Fruit fly (Drosophila melanogaster) whole organism, embryonic: ENCODE results near the gene CG10694.

ENCODE experiments used
- Abd-B ChIP-seq: fragments of 200-800 bp; sonication (Bioruptor generic); optimal IDR thresholded peaks from 2 replicates; lab custom pipeline; 2018; ENCODE audit warnings: missing biosample characterization, mild to moderate bottlenecking, missing genetic modification characterization, moderate library complexity
- Antp ChIP-seq: fragments of 200-800 bp; sonication (Bioruptor generic); optimal IDR thresholded peaks from 3 replicates; lab custom pipeline; 2016; ENCODE audit warnings: missing biosample characterization, missing genetic modification characterization
- BEAF-32 ChIP-seq: fragments of 200-800 bp; sonication (Bioruptor generic); optimal IDR thresholded peaks from 3 replicates; lab custom pipeline; 2017; ENCODE audit warnings: missing biosample characterization, missing genetic modification characterization, mild to moderate bottlenecking, moderate library complexity, missing genetic modification reagents
- BtbVII ChIP-seq: fragments of 200-800 bp; sonication (Bioruptor generic); optimal IDR thresholded peaks from 3 replicates; lab custom pipeline; 2017; ENCODE audit warnings: missing biosample characterization, mild to moderate bottlenecking, missing genetic modification characterization
- CG10267 ChIP-seq: fragments of 200-800 bp; sonication (Bioruptor generic); optimal IDR thresholded peaks from 2 replicates; lab custom pipeline; 2018; ENCODE audit warnings: missing biosample characterization, mild to moderate bottlenecking, missing genetic modification characterization, moderate library complexity
- CG10321 ChIP-seq: fragments of 200-800 bp; sonication (Bioruptor generic); IDR thresholded peaks from 2 replicates; pipeline ENCODE4 v1.3.6; 2022; ENCODE audit warnings: missing biosample characterization, missing genetic modification characterization
- CG10654 ChIP-seq: fragments of 200-800 bp; sonication (Bioruptor generic); optimal IDR thresholded peaks from 2 replicates; lab custom pipeline; 2016; ENCODE audit warnings: missing biosample characterization, missing genetic modification characterization
- CG12155 ChIP-seq: fragments of 200-800 bp; sonication (Bioruptor generic); optimal IDR thresholded peaks from 3 replicates; lab custom pipeline; 2016; ENCODE audit warnings: missing biosample characterization, missing genetic modification characterization
- CG12942 ChIP-seq: fragments of 200-800 bp; sonication (Bioruptor generic); optimal IDR thresholded peaks from 3 replicates; lab custom pipeline; 2016; ENCODE audit warnings: missing biosample characterization, missing genetic modification characterization
- CG13123 ChIP-seq: fragments of 200-800 bp; sonication (Bioruptor generic); optimal IDR thresholded peaks from 2 replicates; lab custom pipeline; 2016; ENCODE audit warnings: missing biosample characterization, missing genetic modification characterization
- CG13296 ChIP-seq: fragments of 200-800 bp; sonication (Bioruptor generic); optimal IDR thresholded peaks from 3 replicates; lab custom pipeline; 2018; ENCODE audit warnings: missing biosample characterization, mild to moderate bottlenecking, missing genetic modification characterization
- CG17186 ChIP-seq: fragments of 200-800 bp; sonication (Bioruptor generic); optimal IDR thresholded peaks from 3 replicates; lab custom pipeline; 2017; ENCODE audit warnings: missing biosample characterization, missing genetic modification reagents, missing genetic modification characterization
- CG17361 ChIP-seq: fragments of 200-800 bp; sonication (Bioruptor generic); IDR thresholded peaks from 3 replicates; pipeline ENCODE4 v1.3.6; 2022; ENCODE audit warnings: missing biosample characterization, missing genetic modification characterization
- CG2120 ChIP-seq: fragments of 200-800 bp; sonication (Bioruptor generic); optimal IDR thresholded peaks from 3 replicates; lab custom pipeline; 2016; ENCODE audit warnings: missing biosample characterization, missing genetic modification characterization
- CG3847 ChIP-seq: fragments of 200-800 bp; sonication (Bioruptor generic); IDR thresholded peaks from 2 replicates; pipeline ENCODE4 v1.3.6; 2022; ENCODE audit warnings: missing biosample characterization, missing genetic modification characterization
- CG3995 ChIP-seq: fragments of 200-800 bp; sonication (Bioruptor generic); optimal IDR thresholded peaks from 3 replicates; lab custom pipeline; 2016; ENCODE audit warnings: missing biosample characterization, missing genetic modification characterization
- CG8478 ChIP-seq: fragments of >200 bp; optimal IDR thresholded peaks from 2 replicates; lab custom pipeline; 2018
- CG8944 ChIP-seq: fragments of 200-800 bp; sonication (Bioruptor generic); optimal IDR thresholded peaks from 3 replicates; lab custom pipeline; 2016; ENCODE audit warnings: missing biosample characterization, missing genetic modification characterization
- CTCF ChIP-seq: fragments of 200-800 bp; sonication (Bioruptor generic); optimal IDR thresholded peaks from 2 replicates; lab custom pipeline; 2017; ENCODE audit warnings: missing biosample characterization, mild to moderate bottlenecking, missing genetic modification characterization, moderate library complexity
- Deaf1 ChIP-seq: fragments of 200-800 bp; optimal IDR thresholded peaks from 3 replicates; lab custom pipeline; 2019; ENCODE audit warnings: missing biosample characterization, mild to moderate bottlenecking, missing genetic modification characterization, moderate library complexity
- Fer3 ChIP-seq: fragments of 200-800 bp; sonication (Bioruptor generic); optimal IDR thresholded peaks from 2 replicates; lab custom pipeline; 2018; ENCODE audit warnings: missing biosample characterization, mild to moderate bottlenecking, missing genetic modification characterization, moderate library complexity
- Gug ChIP-seq: fragments of 200-800 bp; sonication (Bioruptor generic); IDR thresholded peaks from 4 replicates; pipeline ENCODE4 v1.3.6; 2022; ENCODE audit warnings: missing biosample characterization, missing genetic modification characterization
- Hr39 ChIP-seq: fragments of >200 bp; optimal IDR thresholded peaks from 2 replicates; lab custom pipeline; 2017
- Hr51 ChIP-seq, 2 experiments: fragments of 200-800 bp; sonication (Bioruptor generic); optimal IDR thresholded peaks; 2 replicates in 1 of 2; 3 replicates in 1 of 2; lab custom pipeline; 2016 to 2018; ENCODE audit warnings: missing biosample characterization in 2 of 2, missing genetic modification characterization in 2 of 2, mild to moderate bottlenecking in 1 of 2, moderate library complexity in 1 of 2
- Jarid2 ChIP-seq: fragments of 200-800 bp; sonication (Bioruptor generic); optimal IDR thresholded peaks from 3 replicates; lab custom pipeline; 2017; ENCODE audit warnings: mild to moderate bottlenecking, missing biosample characterization, missing genetic modification reagents, missing genetic modification characterization
- Lim3 ChIP-seq: fragments of 200-800 bp; sonication (Bioruptor generic); IDR thresholded peaks from 2 replicates; pipeline ENCODE4 v1.3.6; 2022; ENCODE audit warnings: missing biosample characterization, missing genetic modification characterization
- MTF-1 ChIP-seq: fragments of 200-800 bp; sonication (Bioruptor generic); optimal IDR thresholded peaks from 2 replicates; lab custom pipeline; 2018; ENCODE audit warnings: missing biosample characterization, mild to moderate bottlenecking, missing genetic modification characterization, borderline replicate concordance
- Poxn ChIP-seq: fragments of 200-800 bp; sonication (Bioruptor generic); IDR thresholded peaks from 2 replicates; pipeline ENCODE4 v1.3.6; 2022; ENCODE audit warnings: missing biosample characterization, missing genetic modification characterization
- Sox102F ChIP-seq: fragments of 200-800 bp; sonication (Bioruptor generic); optimal IDR thresholded peaks from 2 replicates; lab custom pipeline; 2018; ENCODE audit warnings: missing biosample characterization, mild to moderate bottlenecking, missing genetic modification characterization, moderate library complexity
- abd-A ChIP-seq: fragments of 200-800 bp; sonication (Bioruptor generic); optimal IDR thresholded peaks from 3 replicates; lab custom pipeline; 2019; ENCODE audit warnings: missing biosample characterization, mild to moderate bottlenecking, missing genetic modification characterization, moderate library complexity
- ap ChIP-seq: fragments of 200-800 bp; sonication (Bioruptor generic); IDR thresholded peaks from 2 replicates; pipeline ENCODE4 v1.3.6; 2022; ENCODE audit warnings: missing biosample characterization, missing genetic modification characterization
- cas ChIP-seq: fragments of 200-800 bp; sonication (Bioruptor generic); IDR thresholded peaks from 2 replicates; pipeline ENCODE4 v1.3.6; 2022; ENCODE audit warnings: missing biosample characterization, missing genetic modification characterization
- cg ChIP-seq: fragments of 200-800 bp; sonication (Bioruptor generic); optimal IDR thresholded peaks from 3 replicates; lab custom pipeline; 2019; ENCODE audit warnings: missing biosample characterization, mild to moderate bottlenecking, missing genetic modification characterization, moderate library complexity
- chinmo ChIP-seq: fragments of 200-800 bp; sonication (Bioruptor generic); IDR thresholded peaks from 4 replicates; pipeline ENCODE4 v1.3.6; 2022; ENCODE audit warnings: missing biosample characterization, missing genetic modification characterization; ENCODE audit not compliant: partially characterized antibody
- esg ChIP-seq: fragments of 200-800 bp; sonication (Bioruptor generic); conservative IDR thresholded peaks from 2 replicates; pipeline ENCODE4 v1.3.6; 2022; ENCODE audit warnings: missing biosample characterization, missing genetic modification characterization
- eve ChIP-seq, 2 experiments: fragments of >200 bp; optimal IDR thresholded peaks; 2 replicates each; lab custom pipeline; 2017; ENCODE audit warnings: missing biosample characterization in 2 of 2, missing genetic modification characterization in 2 of 2
- fu2 ChIP-seq: fragments of 200-800 bp; sonication (Bioruptor generic); optimal IDR thresholded peaks from 2 replicates; lab custom pipeline; 2016; ENCODE audit warnings: missing biosample characterization, missing genetic modification characterization
- gcm ChIP-seq: fragments of 200-800 bp; sonication (Bioruptor generic); optimal IDR thresholded peaks from 2 replicates; lab custom pipeline; 2019; ENCODE audit warnings: missing biosample characterization, mild to moderate bottlenecking, missing genetic modification characterization, moderate library complexity
- gem ChIP-seq: fragments of 200-800 bp; sonication (Bioruptor generic); optimal IDR thresholded peaks from 2 replicates; lab custom pipeline; 2019; ENCODE audit warnings: missing biosample characterization, mild to moderate bottlenecking, missing genetic modification characterization, moderate library complexity
- grau ChIP-seq: fragments of 200-800 bp; optimal IDR thresholded peaks from 3 replicates; lab custom pipeline; 2019; ENCODE audit warnings: missing biosample characterization, mild to moderate bottlenecking, missing genetic modification characterization, moderate library complexity
- her ChIP-seq: fragments of 200-800 bp; sonication (Bioruptor generic); optimal IDR thresholded peaks from 2 replicates; lab custom pipeline; 2016; ENCODE audit warnings: missing biosample characterization, missing genetic modification characterization
- insv ChIP-seq, 2 experiments: fragments of 200-800 bp; sonication (Bioruptor generic); optimal IDR thresholded peaks; 3 replicates each; lab custom pipeline; 2016 to 2018; ENCODE audit warnings: missing biosample characterization in 2 of 2, missing genetic modification characterization in 2 of 2
- lmd ChIP-seq: fragments of 200-800 bp; sonication (Bioruptor generic); IDR thresholded peaks from 2 replicates; pipeline ENCODE4 v1.3.6; 2022; ENCODE audit warnings: missing biosample characterization, missing genetic modification characterization
- nau ChIP-seq: fragments of 200-800 bp; sonication (Bioruptor generic); optimal IDR thresholded peaks from 3 replicates; lab custom pipeline; 2017; ENCODE audit warnings: missing biosample characterization, mild to moderate bottlenecking, missing genetic modification characterization, missing genetic modification reagents
- nmo ChIP-seq: fragments of 200-800 bp; sonication (Bioruptor generic); optimal IDR thresholded peaks from 2 replicates; lab custom pipeline; 2018; ENCODE audit warnings: missing biosample characterization, mild to moderate bottlenecking, missing genetic modification characterization, moderate library complexity
- pb ChIP-seq: fragments of 200-800 bp; sonication (Bioruptor generic); optimal IDR thresholded peaks from 3 replicates; lab custom pipeline; 2016; ENCODE audit warnings: missing biosample characterization, missing genetic modification characterization
- ranshi ChIP-seq: fragments of 200-800 bp; sonication (Bioruptor generic); IDR thresholded peaks from 2 replicates; pipeline ENCODE4 v1.3.6; 2022; ENCODE audit warnings: missing biosample characterization, missing genetic modification characterization
- ro ChIP-seq: fragments of 200-800 bp; sonication (Bioruptor generic); IDR thresholded peaks from 2 replicates; pipeline ENCODE4 v1.3.6; 2022; ENCODE audit warnings: missing biosample characterization, missing genetic modification characterization
- sens ChIP-seq: fragments of 200-800 bp; sonication (Bioruptor generic); peaks from one replicate; lab custom pipeline; 2016; ENCODE audit warnings: missing biosample characterization, missing genetic modification characterization
- stwl ChIP-seq: fragments of 200-800 bp; sonication (Bioruptor generic); optimal IDR thresholded peaks from 3 replicates; lab custom pipeline; 2018; ENCODE audit warnings: missing biosample characterization, mild to moderate bottlenecking, missing genetic modification characterization, moderate library complexity
- trem ChIP-seq: fragments of 200-800 bp; optimal IDR thresholded peaks from 3 replicates; lab custom pipeline; 2019; ENCODE audit warnings: missing biosample characterization, mild to moderate bottlenecking, missing genetic modification characterization, moderate library complexity
- zen2 ChIP-seq: fragments of 200-800 bp; sonication (Bioruptor generic); IDR thresholded peaks from 3 replicates; pipeline ENCODE4 v1.3.6; 2022; ENCODE audit warnings: missing biosample characterization, missing genetic modification characterization; ENCODE audit not compliant: partially characterized antibody

Gene CG10694

dm6 chr3R:24105312-24105902, 1.8 kb upstream of the CG10694 start, which contains the start of gene Syx1A (continued):
- TF ChIP-seq zen2 (no peak), pb (GFP tag; lab: Kevin White, UChicago) (no peak), ro (no peak), CG2120 (GFP tag; lab: Kevin White, UChicago) (peak; percentile 22), abd-A (tag; lab: Kevin White, UChicago) (peak; percentile 25), Antp (GFP tag; lab: Kevin White, UChicago) (no peak), Jarid2 (peak; percentile 91), cg (no peak), CG17186 (GFP tag; lab: Kevin White, UChicago) (peak; percentile 23), Abd-B (no peak), CG12942 (no peak), CG8478 (lab: Kevin White, UChicago) (no peak), Lim3 (GFP tag; lab: Robert Waterston, UW) (no peak), gcm (GFP tag; lab: Kevin White, UChicago) (no peak), Fer3 (tag; lab: Kevin White, UChicago) (peak; percentile 15), stwl (tag; lab: Kevin White, UChicago) (peak; percentile 44), cas (GFP tag; lab: Robert Waterston, UW) (no peak), CG3995 (peak; percentile 81), nau (GFP tag; lab: Kevin White, UChicago) (peak; percentile 42), Hr51 (GFP tag; optimal IDR thresholded peaks at IDR 0.05; lab: Kevin White, UChicago) (peak in 1 of 2 experiments; percentile 29), CG3847 (GFP tag; lab: Robert Waterston, UW) (no peak), chinmo (GFP tag; lab: Robert Waterston, UW) (no peak), Gug (GFP tag; lab: Robert Waterston, UW) (no peak), CG10654 (GFP tag; lab: Kevin White, UChicago) (no peak), grau (tag; lab: Kevin White, UChicago) (peak; percentile 18), Sox102F (GFP tag; lab: Kevin White, UChicago) (no peak), BEAF-32 (GFP tag; lab: Kevin White, UChicago) (peak; percentile 48), Hr39 (lab: Kevin White, UChicago) (no peak), lmd (no peak), CTCF (GFP tag; lab: Kevin White, UChicago) (peak; percentile 44), CG13123 (GFP tag; lab: Kevin White, UChicago) (no peak), trem (peak; percentile 73), MTF-1 (GFP tag; lab: Kevin White, UChicago) (no peak), CG13296 (GFP tag; lab: Kevin White, UChicago) (peak; percentile 46), esg (GFP tag; lab: Robert Waterston, UW) (no peak), ranshi (no peak), BtbVII (peak; percentile 36), ap (GFP tag; lab: Robert Waterston, UW) (no peak), Deaf1 (tag; lab: Kevin White, UChicago) (peak; percentile 67), CG12155 (GFP tag; lab: Kevin White, UChicago) (no peak), gem (tag; lab: Kevin White, UChicago) (no peak), insv (GFP tag; optimal IDR thresholded peaks at IDR 0.05; lab: Kevin White, UChicago) (no peak), fu2 (no peak), sens (peak; percentile 86), CG10321 (GFP tag; lab: Robert Waterston, UW) (no peak), nmo (GFP tag; lab: Kevin White, UChicago) (peak; percentile 29), CG8944 (no peak), Poxn (no peak), her (GFP tag; lab: Kevin White, UChicago) (peak; percentile 23), CG17361 (GFP tag; lab: Robert Waterston, UW) (no peak), CG10267 (tag; lab: Kevin White, UChicago) (peak; percentile 23), eve (GFP tag; optimal IDR thresholded peaks at IDR 0.05; lab: Kevin White, UChicago) (no peak)
